Worm (Caenorhabditis elegans): ENCODE data around the gene sru-4.

DNA sequence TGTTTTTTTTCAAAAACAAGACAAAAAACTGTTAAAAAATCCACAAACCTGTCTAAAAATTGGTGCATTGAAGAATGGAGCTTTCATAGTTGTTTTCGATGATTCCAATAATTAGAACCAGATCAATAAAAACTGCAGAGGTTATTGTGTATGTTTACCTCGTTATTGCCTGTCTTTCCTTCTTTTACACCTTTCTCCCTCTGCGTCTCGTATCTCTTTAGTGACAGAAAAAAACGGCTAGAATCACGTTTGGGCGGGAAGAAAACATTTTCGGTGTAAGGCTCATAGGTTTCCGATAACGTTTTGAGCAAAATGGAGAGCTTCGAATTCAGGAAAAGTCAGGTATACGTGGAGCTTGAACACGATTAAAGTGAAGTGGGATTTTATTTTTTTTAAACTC lies 10.4 kb downstream of the sru-4 start, which contains the start of gene ethe-1:
- TF ChIP-seq snpc-4 (tag; optimal IDR thresholded peaks at IDR 0.05): no peak
- TF ChIP-seq ces-1 (GFP tag; optimal IDR thresholded peaks at IDR 0.05): no peak
- TF ChIP-seq nhr-12 (tag; optimal IDR thresholded peaks at IDR 0.05): no peak
